Fruit fly (Drosophila melanogaster) whole organism, embryonic: Measurements from ENCODE around the gene Drsl1.

Experiments used
- Ada2b ChIP-seq: fragments of 200-800 bp; sonication (Bioruptor generic); IDR thresholded peaks from 2 replicates; pipeline ENCODE4 v1.3.6; 2022; ENCODE audit warnings: missing biosample characterization, missing genetic modification characterization
- Antp ChIP-seq: fragments of 200-800 bp; sonication (Bioruptor generic); optimal IDR thresholded peaks from 3 replicates; lab custom pipeline; 2016; ENCODE audit warnings: missing biosample characterization, missing genetic modification characterization
- B-H2 ChIP-seq: fragments of 200-800 bp; sonication (Bioruptor generic); optimal IDR thresholded peaks from 2 replicates; lab custom pipeline; 2018; ENCODE audit warnings: missing biosample characterization, mild to moderate bottlenecking, missing genetic modification characterization
- CG10209 ChIP-seq: fragments of 200-800 bp; sonication (Bioruptor generic); optimal IDR thresholded peaks from 3 replicates; lab custom pipeline; 2017; ENCODE audit warnings: missing biosample characterization, mild to moderate bottlenecking, missing genetic modification characterization, missing genetic modification reagents
- CG10979 ChIP-seq: fragments of 200-800 bp; sonication (Bioruptor generic); optimal IDR thresholded peaks from 2 replicates; lab custom pipeline; 2018; ENCODE audit warnings: missing biosample characterization, mild to moderate bottlenecking, missing genetic modification characterization, moderate library complexity
- CG11085 ChIP-seq: fragments of 200-800 bp; sonication (Bioruptor generic); IDR thresholded peaks from 2 replicates; pipeline ENCODE4 v1.3.6; 2022; ENCODE audit warnings: missing biosample characterization, missing genetic modification characterization
- CG11504 ChIP-seq: fragments of 200-800 bp; sonication (Bioruptor generic); optimal IDR thresholded peaks from 3 replicates; lab custom pipeline; 2019; ENCODE audit warnings: missing biosample characterization, mild to moderate bottlenecking, missing genetic modification characterization, moderate library complexity
- CG11560 ChIP-seq: fragments of 200-800 bp; sonication (Bioruptor generic); IDR thresholded peaks from 3 replicates; pipeline ENCODE4 v1.3.6; 2022; ENCODE audit warnings: missing biosample characterization, missing genetic modification characterization
- CG11696 ChIP-seq: fragments of 200-800 bp; sonication (Bioruptor generic); IDR thresholded peaks from 2 replicates; pipeline ENCODE4 v1.3.6; 2022; ENCODE audit warnings: missing biosample characterization, missing genetic modification characterization
- CG12219 ChIP-seq: fragments of 200-800 bp; sonication (Bioruptor generic); optimal IDR thresholded peaks from 3 replicates; lab custom pipeline; 2018; ENCODE audit warnings: missing biosample characterization, mild to moderate bottlenecking, missing genetic modification characterization
- CG14441 ChIP-seq: fragments of 200-800 bp; sonication (Bioruptor generic); IDR thresholded peaks from 2 replicates; pipeline ENCODE4 v1.3.6; 2022; ENCODE audit warnings: missing biosample characterization, missing genetic modification characterization
- CG14710 ChIP-seq: fragments of 200-800 bp; sonication (Bioruptor generic); optimal IDR thresholded peaks from 3 replicates; lab custom pipeline; 2019; ENCODE audit warnings: missing biosample characterization, mild to moderate bottlenecking, missing genetic modification characterization, moderate library complexity
- CG16779 ChIP-seq: fragments of 200-800 bp; sonication (Bioruptor generic); IDR thresholded peaks from 2 replicates; pipeline ENCODE4 v1.3.6; 2022; ENCODE audit warnings: missing biosample characterization, missing genetic modification characterization
- CG16863 ChIP-seq: fragments of 200-800 bp; sonication (Bioruptor generic); optimal IDR thresholded peaks from 3 replicates; lab custom pipeline; 2016; ENCODE audit warnings: missing biosample characterization, missing genetic modification characterization
- CG17186 ChIP-seq: fragments of 200-800 bp; sonication (Bioruptor generic); optimal IDR thresholded peaks from 3 replicates; lab custom pipeline; 2017; ENCODE audit warnings: missing biosample characterization, missing genetic modification reagents, missing genetic modification characterization
- CG17385 ChIP-seq: fragments of 200-800 bp; sonication (Bioruptor generic); optimal IDR thresholded peaks from 3 replicates; lab custom pipeline; 2018; ENCODE audit warnings: missing biosample characterization, mild to moderate bottlenecking, missing genetic modification characterization
- CG18599 ChIP-seq: fragments of 200-800 bp; sonication (Bioruptor generic); optimal IDR thresholded peaks from 3 replicates; lab custom pipeline; 2017; ENCODE audit warnings: missing biosample characterization, missing genetic modification characterization, mild to moderate bottlenecking, moderate library complexity, missing genetic modification reagents
- CG32767 ChIP-seq: fragments of 200-800 bp; sonication (Bioruptor generic); IDR thresholded peaks from 2 replicates; pipeline ENCODE4 v1.3.6; 2022; ENCODE audit warnings: missing biosample characterization, missing genetic modification characterization
- CG33557 ChIP-seq: fragments of 200-800 bp; sonication (Bioruptor generic); optimal IDR thresholded peaks from 2 replicates; lab custom pipeline; 2019; ENCODE audit warnings: missing biosample characterization, mild to moderate bottlenecking, missing genetic modification characterization, moderate library complexity
- CG34422 ChIP-seq: fragments of 200-800 bp; sonication (Bioruptor generic); IDR thresholded peaks from 3 replicates; pipeline ENCODE4 v1.3.6; 2022; ENCODE audit warnings: missing biosample characterization, missing genetic modification characterization
- CG43689 ChIP-seq: fragments of 200-800 bp; sonication (Bioruptor generic); IDR thresholded peaks from 2 replicates; pipeline ENCODE4 v1.3.6; 2022; ENCODE audit warnings: missing biosample characterization, missing genetic modification characterization
- CG4424 ChIP-seq: fragments of 200-800 bp; sonication (Bioruptor generic); optimal IDR thresholded peaks from 3 replicates; lab custom pipeline; 2016; ENCODE audit warnings: missing biosample characterization, missing genetic modification characterization
- CG7357 ChIP-seq: fragments of 200-800 bp; sonication (Bioruptor generic); IDR thresholded peaks from 3 replicates; pipeline ENCODE4 v1.3.6; 2022; ENCODE audit warnings: missing biosample characterization, missing genetic modification characterization
- CoRest ChIP-seq: fragments of 200-800 bp; sonication (Bioruptor generic); optimal IDR thresholded peaks from 3 replicates; lab custom pipeline; 2018; ENCODE audit warnings: missing biosample characterization, mild to moderate bottlenecking, missing genetic modification characterization, moderate library complexity
- D ChIP-seq, 2 experiments: fragments of 200-800 bp in 1 of 2; fragments of >200 bp in 1 of 2; sonication (Bioruptor generic) in 1 of 2; optimal IDR thresholded peaks; 2 replicates in 1 of 2; 3 replicates in 1 of 2; lab custom pipeline; 2017; ENCODE audit warnings: mild to moderate bottlenecking in 1 of 2, missing biosample characterization in 1 of 2, missing genetic modification characterization in 1 of 2, missing genetic modification reagents in 1 of 2
- Dek ChIP-seq: fragments of 200-800 bp; sonication (Bioruptor generic); optimal IDR thresholded peaks from 3 replicates; lab custom pipeline; 2019; ENCODE audit warnings: missing biosample characterization, mild to moderate bottlenecking, missing genetic modification characterization, moderate library complexity
- Hand ChIP-seq: fragments of 200-800 bp; sonication (Bioruptor generic); optimal IDR thresholded peaks from 2 replicates; lab custom pipeline; 2017; ENCODE audit warnings: mild to moderate bottlenecking, missing biosample characterization, missing genetic modification reagents, missing genetic modification characterization
- Hmr ChIP-seq: fragments of 200-800 bp; sonication (Bioruptor generic); optimal IDR thresholded peaks from 3 replicates; lab custom pipeline; 2017; ENCODE audit warnings: mild to moderate bottlenecking, missing biosample characterization, missing genetic modification reagents, missing genetic modification characterization
- Myb ChIP-seq: fragments of 200-800 bp; sonication (Bioruptor generic); optimal IDR thresholded peaks from 2 replicates; lab custom pipeline; 2016; ENCODE audit warnings: missing biosample characterization, missing genetic modification characterization
- NC2α ChIP-seq: fragments of 200-800 bp; sonication (Bioruptor generic); optimal IDR thresholded peaks from 2 replicates; lab custom pipeline; 2016; ENCODE audit warnings: missing biosample characterization, missing genetic modification characterization
- Spps ChIP-seq: fragments of 200-800 bp; sonication (Bioruptor generic); optimal IDR thresholded peaks from 2 replicates; lab custom pipeline; 2018; ENCODE audit warnings: missing biosample characterization, mild to moderate bottlenecking, missing genetic modification characterization
- Stat92E ChIP-seq, 3 experiments: fragments of >200 bp in 2 of 3; fragments of 200-800 bp in 1 of 3; sonication (Bioruptor generic) in 1 of 3; optimal IDR thresholded peaks; 2 replicates each; lab custom pipeline; 2017 to 2019; ENCODE audit warnings: missing biosample characterization in 3 of 3, missing genetic modification characterization in 3 of 3, mild to moderate bottlenecking in 1 of 3, moderate library complexity in 1 of 3
- ase ChIP-seq: fragments of 200-800 bp; sonication (Bioruptor generic); IDR thresholded peaks from 3 replicates; pipeline ENCODE4 v1.3.6; 2022; ENCODE audit warnings: missing biosample characterization, missing genetic modification characterization
- ci ChIP-seq: fragments of 200-800 bp; sonication (Bioruptor generic); IDR thresholded peaks from 3 replicates; pipeline ENCODE4 v1.3.6; 2022; ENCODE audit warnings: missing biosample characterization, missing genetic modification characterization
- cwo ChIP-seq: fragments of 200-800 bp; sonication (Bioruptor generic); optimal IDR thresholded peaks from 3 replicates; lab custom pipeline; 2017; ENCODE audit warnings: missing biosample characterization, missing genetic modification characterization, mild to moderate bottlenecking, moderate library complexity, missing genetic modification reagents
- dimm ChIP-seq: fragments of 200-800 bp; sonication (Bioruptor generic); IDR thresholded peaks from 2 replicates; pipeline ENCODE4 v1.3.6; 2022; ENCODE audit warnings: missing biosample characterization, missing genetic modification characterization
- ems ChIP-seq: fragments of 200-800 bp; sonication (Bioruptor generic); optimal IDR thresholded peaks from 3 replicates; lab custom pipeline; 2016; ENCODE audit warnings: missing biosample characterization, missing genetic modification characterization
- gfzf ChIP-seq: fragments of 200-800 bp; sonication (Bioruptor generic); optimal IDR thresholded peaks from 2 replicates; lab custom pipeline; 2016; ENCODE audit warnings: missing biosample characterization, mild to moderate bottlenecking, missing genetic modification characterization, moderate library complexity
- grau ChIP-seq: fragments of 200-800 bp; optimal IDR thresholded peaks from 3 replicates; lab custom pipeline; 2019; ENCODE audit warnings: missing biosample characterization, mild to moderate bottlenecking, missing genetic modification characterization, moderate library complexity
- kah ChIP-seq: fragments of 200-800 bp; sonication (Bioruptor generic); optimal IDR thresholded peaks from 2 replicates; lab custom pipeline; 2018; ENCODE audit warnings: missing biosample characterization, mild to moderate bottlenecking, missing genetic modification characterization
- lab ChIP-seq: fragments of 200-800 bp; sonication (Bioruptor generic); optimal IDR thresholded peaks from 3 replicates; lab custom pipeline; 2017; ENCODE audit warnings: missing biosample characterization, missing genetic modification characterization, mild to moderate bottlenecking, moderate library complexity, missing genetic modification reagents
- lola ChIP-seq, 3 experiments: fragments of >200 bp in 2 of 3; fragments of 200-800 bp in 1 of 3; sonication (Bioruptor generic) in 1 of 3; optimal IDR thresholded peaks; 2 replicates each; lab custom pipeline; 2017 to 2019; ENCODE audit warnings: missing biosample characterization in 3 of 3, missing genetic modification characterization in 3 of 3, mild to moderate bottlenecking in 1 of 3, moderate library complexity in 1 of 3
- mam ChIP-seq: fragments of 200-800 bp; sonication (Bioruptor generic); optimal IDR thresholded peaks from 3 replicates; lab custom pipeline; 2016; ENCODE audit warnings: missing biosample characterization, missing genetic modification characterization
- pfk ChIP-seq: fragments of 200-800 bp; sonication (Bioruptor generic); optimal IDR thresholded peaks from 2 replicates; lab custom pipeline; 2018; ENCODE audit warnings: missing biosample characterization, mild to moderate bottlenecking, missing genetic modification characterization, moderate library complexity
- prd ChIP-seq, 3 experiments: fragments of >200 bp in 2 of 3; fragments of 200-800 bp in 1 of 3; sonication (Bioruptor generic) in 1 of 3; optimal IDR thresholded peaks in 2 of 3; IDR thresholded peaks in 1 of 3; 2 replicates in 2 of 3; 3 replicates in 1 of 3; pipeline versions ENCODE4 v1.3.6 to Lab custom; 2017 to 2022; ENCODE audit warnings: missing biosample characterization in 1 of 3, missing genetic modification characterization in 1 of 3
- toy ChIP-seq: fragments of 200-800 bp; sonication (Bioruptor generic); IDR thresholded peaks from 2 replicates; pipeline ENCODE4 v1.3.6; 2022; ENCODE audit warnings: missing biosample characterization, missing genetic modification characterization
- trh ChIP-seq: fragments of 200-800 bp; sonication (Bioruptor generic); optimal IDR thresholded peaks from 2 replicates; lab custom pipeline; 2016; ENCODE audit warnings: missing biosample characterization, missing genetic modification characterization
- zen ChIP-seq: fragments of 200-800 bp; sonication (Bioruptor generic); optimal IDR thresholded peaks from 3 replicates; lab custom pipeline; 2018; ENCODE audit warnings: missing biosample characterization, mild to moderate bottlenecking, missing genetic modification characterization, moderate library complexity

Drsl1 gene

DNA sequence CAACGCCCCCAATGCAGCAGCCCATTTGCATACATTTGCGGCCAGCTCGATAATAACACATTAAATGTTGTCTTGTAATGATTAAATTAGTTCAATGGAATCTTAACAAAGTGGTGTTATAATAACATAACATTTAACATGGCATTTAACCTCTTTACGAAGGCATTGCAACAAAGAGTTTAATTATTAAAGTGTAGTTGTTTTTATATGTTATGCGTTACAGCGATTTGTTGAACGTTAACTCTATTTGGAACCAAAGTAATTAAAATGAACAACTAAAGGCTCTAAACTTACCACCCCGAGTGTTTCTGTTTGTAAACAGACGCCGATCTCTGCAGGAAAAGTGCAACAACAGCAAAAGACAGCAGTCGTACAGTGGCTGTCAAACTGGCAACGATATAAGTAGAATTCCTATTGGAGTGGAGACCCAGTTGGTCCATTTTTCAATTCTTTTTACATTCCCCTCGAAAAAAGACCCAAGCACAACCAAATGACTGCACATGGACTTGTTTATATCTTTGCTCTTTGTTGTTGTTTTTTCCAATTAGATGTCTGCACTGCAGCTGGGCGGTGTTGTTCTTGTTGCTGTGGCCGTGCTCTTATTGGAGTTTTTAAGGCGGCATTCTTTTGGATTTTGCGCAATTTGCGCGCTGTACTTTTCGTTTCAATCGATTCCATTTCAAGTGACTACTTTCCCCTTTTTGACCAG lies 3.4 kb upstream of the Drsl1 start (continued):
- peak; percentile 36 for TF ChIP-seq CG10979 (tag; lab: Kevin White, UChicago)
- no peak for TF ChIP-seq CG32767
- no peak for TF ChIP-seq B-H2
- TF ChIP-seq mam = no peak
- no peak for TF ChIP-seq Hmr (GFP tag; lab: Kevin White, UChicago)
- no peak for TF ChIP-seq CG11085 (GFP tag; lab: Robert Waterston, UW)
- no peak for TF ChIP-seq lab
- TF ChIP-seq CG16863 (GFP tag; lab: Kevin White, UChicago) = no peak
- no peak for TF ChIP-seq prd (optimal IDR thresholded peaks at IDR 0.05; lab: Kevin White, UChicago)
- TF ChIP-seq prd (GFP tag; IDR thresholded peaks at IDR 0.05; lab: Robert Waterston, UW) = no peak
- no peak for TF ChIP-seq CG34422
- no peak for TF ChIP-seq CG14441 (GFP tag; lab: Robert Waterston, UW)
- TF ChIP-seq CG11504 = no peak
- TF ChIP-seq kah (GFP tag; lab: Kevin White, UChicago) = no peak
- no peak for TF ChIP-seq trh (GFP tag; lab: Kevin White, UChicago)
- no peak for TF ChIP-seq cwo (GFP tag; lab: Kevin White, UChicago)
- peak; percentile 2 for TF ChIP-seq grau
- no peak for TF ChIP-seq ci (GFP tag; lab: Robert Waterston, UW)
- TF ChIP-seq gfzf (GFP tag; lab: Kevin White, UChicago) = no peak
- no peak for TF ChIP-seq CG18599
- TF ChIP-seq lola (GFP tag; optimal IDR thresholded peaks at IDR 0.05; lab: Kevin White, UChicago) = peak in 1 of 3 experiments; percentile 13
- TF ChIP-seq CG11696 (GFP tag; lab: Robert Waterston, UW) = no peak
- peak; percentile 7 for TF ChIP-seq CG4424 (GFP tag; lab: Kevin White, UChicago)
- TF ChIP-seq CG14710 (tag; lab: Kevin White, UChicago) = peak; percentile 28
- TF ChIP-seq dimm (GFP tag; lab: Robert Waterston, UW) = no peak
- no peak for TF ChIP-seq Ada2b (GFP tag; lab: Robert Waterston, UW)
- no peak for TF ChIP-seq Myb (GFP tag; lab: Kevin White, UChicago)
- TF ChIP-seq CG33557 (GFP tag; lab: Kevin White, UChicago) = no peak
- TF ChIP-seq Dek (tag; lab: Kevin White, UChicago) = no peak
- TF ChIP-seq CG17186 (GFP tag; lab: Kevin White, UChicago) = no peak
- TF ChIP-seq CG11560 = no peak
- no peak for TF ChIP-seq CG16779 (GFP tag; lab: Robert Waterston, UW)
- TF ChIP-seq D (optimal IDR thresholded peaks at IDR 0.05; lab: Kevin White, UChicago) = no peak
- peak; percentile 17 for TF ChIP-seq D (GFP tag; optimal IDR thresholded peaks at IDR 0.05; lab: Kevin White, UChicago)
- no peak for TF ChIP-seq toy
- no peak for TF ChIP-seq CG10209 (GFP tag; lab: Kevin White, UChicago)
- TF ChIP-seq pfk (GFP tag; lab: Kevin White, UChicago) = no peak
- TF ChIP-seq NC2α (GFP tag; lab: Kevin White, UChicago) = no peak
- TF ChIP-seq CG17385 = no peak
- TF ChIP-seq ems (GFP tag; lab: Kevin White, UChicago) = no peak
- no peak for TF ChIP-seq CG43689 (GFP tag; lab: Robert Waterston, UW)
- no peak for TF ChIP-seq Stat92E (GFP tag; optimal IDR thresholded peaks at IDR 0.05; lab: Kevin White, UChicago)
- 0 out of 3 replicates have a peak, but pooled peaks have one; percentile 24 for TF ChIP-seq ase (GFP tag; lab: Robert Waterston, UW)
- TF ChIP-seq Hand (GFP tag; lab: Kevin White, UChicago) = no peak
- TF ChIP-seq Antp = no peak
- no peak for TF ChIP-seq Spps
- TF ChIP-seq zen = peak; percentile 47
- no peak for TF ChIP-seq CoRest (tag; lab: Kevin White, UChicago)
- TF ChIP-seq CG7357 (GFP tag; lab: Robert Waterston, UW) = no peak
- TF ChIP-seq CG12219 (GFP tag; lab: Kevin White, UChicago) = no peak
